Fruit fly (Drosophila melanogaster): Measurements from ENCODE around the gene Lerp.

Lerp gene

dm6 chr3R:26798469-26799178, 64.3 kb downstream of the Lerp start, which contains the start of gene Tl:
Tl (plus strand) TSS chr3R:26799041.
- peak; percentile 75 for TF ChIP-seq jim (GFP tag; optimal IDR thresholded peaks at IDR 0.05)
- no peak for TF ChIP-seq lola (GFP tag; optimal IDR thresholded peaks at IDR 0.05)
- no peak for TF ChIP-seq dsf (GFP tag; optimal IDR thresholded peaks at IDR 0.05; ENCODE audit: borderline replicate concordance)
- TF ChIP-seq N (GFP tag; optimal IDR thresholded peaks at IDR 0.05) = no peak
- peak; percentile 35 for TF ChIP-seq Vsx2 (GFP tag; optimal IDR thresholded peaks at IDR 0.05; ENCODE audit: partially characterized antibody)
- TF ChIP-seq tai (GFP tag; optimal IDR thresholded peaks at IDR 0.05) = no peak
- TF ChIP-seq psq (GFP tag; optimal IDR thresholded peaks at IDR 0.05) = peak; percentile 43
- TF ChIP-seq HLH106 (tag; optimal IDR thresholded peaks at IDR 0.05) = peak; percentile 36
- no peak for TF ChIP-seq usp (GFP tag; optimal IDR thresholded peaks at IDR 0.05)
- peak; percentile 52 for TF ChIP-seq Hnf4 (GFP tag; optimal IDR thresholded peaks at IDR 0.05)
- no peak for TF ChIP-seq h (GFP tag; optimal IDR thresholded peaks at IDR 0.05)
- TF ChIP-seq GATAd (GFP tag; optimal IDR thresholded peaks at IDR 0.05) = no peak
- TF ChIP-seq Jra (GFP tag; optimal IDR thresholded peaks at IDR 0.05) = no peak
- peak in 1 of 2 experiments; percentile 37 for TF ChIP-seq dl (GFP tag; optimal IDR thresholded peaks at IDR 0.05; ENCODE audit: insufficient read depth in 1 of 2, partially characterized antibody in 2 of 2)
- TF ChIP-seq brk (GFP tag; optimal IDR thresholded peaks at IDR 0.05) = no peak
- TF ChIP-seq rgr (GFP tag; optimal IDR thresholded peaks at IDR 0.05) = no peak
- peak; percentile 66 for TF ChIP-seq Hr83 (GFP tag; optimal IDR thresholded peaks at IDR 0.05; ENCODE audit: poor library complexity, severe bottlenecking)
- no peak for TF ChIP-seq Rel (GFP tag; optimal IDR thresholded peaks at IDR 0.05)
- TF ChIP-seq Rel (tag; optimal IDR thresholded peaks at IDR 0.05) = peak; percentile 18
- TF ChIP-seq pan (optimal IDR thresholded peaks at IDR 0.05) = peak; percentile 56
- TF ChIP-seq woc (GFP tag; optimal IDR thresholded peaks at IDR 0.05) = peak; percentile 53
- no peak for TF ChIP-seq Myc (optimal IDR thresholded peaks at IDR 0.05)
- TF ChIP-seq Dif (GFP tag; optimal IDR thresholded peaks at IDR 0.05; ENCODE audit: partially characterized antibody) = peak; percentile 75
- no peak for TF ChIP-seq Sp1 (GFP tag; optimal IDR thresholded peaks at IDR 0.05)
- TF ChIP-seq Hr78 (GFP tag; optimal IDR thresholded peaks at IDR 0.05) = no peak
- peak in 1 of 2 experiments; percentile 6 for TF ChIP-seq foxo (GFP tag; optimal IDR thresholded peaks at IDR 0.05)

dm6 chr3R:26797748-26798468, 65.0 kb downstream of the Lerp start:
- TF ChIP-seq tai (GFP tag; optimal IDR thresholded peaks at IDR 0.05) (peak; percentile 15), Vsx2 (GFP tag; optimal IDR thresholded peaks at IDR 0.05; ENCODE audit: partially characterized antibody) (no peak), CG9705 (GFP tag; optimal IDR thresholded peaks at IDR 0.05) (no peak), brk (GFP tag; optimal IDR thresholded peaks at IDR 0.05) (no peak), Myc (optimal IDR thresholded peaks at IDR 0.05) (no peak), Hr78 (GFP tag; optimal IDR thresholded peaks at IDR 0.05) (no peak), woc (GFP tag; optimal IDR thresholded peaks at IDR 0.05) (peak; percentile 51), Abd-B (GFP tag; optimal IDR thresholded peaks at IDR 0.05) (no peak), foxo (GFP tag; optimal IDR thresholded peaks at IDR 0.05) (no peak), dl (GFP tag; optimal IDR thresholded peaks at IDR 0.05; ENCODE audit: insufficient read depth in 1 of 2, partially characterized antibody in 2 of 2) (peak in 1 of 2 experiments; percentile 10)

dm6 chr3R:26796529-26797121, 66.3 kb downstream of the Lerp start:
- TF ChIP-seq h (GFP tag; optimal IDR thresholded peaks at IDR 0.05) (no peak), N (GFP tag; optimal IDR thresholded peaks at IDR 0.05) (no peak), Hnf4 (GFP tag; optimal IDR thresholded peaks at IDR 0.05) (no peak), brk (GFP tag; optimal IDR thresholded peaks at IDR 0.05) (no peak), jim (GFP tag; optimal IDR thresholded peaks at IDR 0.05) (no peak), foxo (GFP tag; optimal IDR thresholded peaks at IDR 0.05) (no peak), OdsH (GFP tag; optimal IDR thresholded peaks at IDR 0.05) (no peak), pan (optimal IDR thresholded peaks at IDR 0.05) (no peak), Dfd (GFP tag; optimal IDR thresholded peaks at IDR 0.05) (no peak), br (GFP tag; optimal IDR thresholded peaks at IDR 0.05) (no peak), woc (GFP tag; optimal IDR thresholded peaks at IDR 0.05) (no peak), psq (GFP tag; optimal IDR thresholded peaks at IDR 0.05) (no peak), HLH106 (tag; optimal IDR thresholded peaks at IDR 0.05) (no peak), Vsx2 (GFP tag; optimal IDR thresholded peaks at IDR 0.05; ENCODE audit: partially characterized antibody) (no peak), Mio (GFP tag; optimal IDR thresholded peaks at IDR 0.05) (no peak)
